Worm (Caenorhabditis elegans) whole organism, midembryonic: ENCODE results near the gene C09E8.1.
"Not testable (repeated sequence)": the region's sequence is repeated elsewhere in the genome, so short reads cannot be mapped to it uniquely, and the experiment has no call there.

Source experiments
- T22C8.4 ChIP-seq: fragments of 200-800 bp; sonication (Bioruptor generic); IDR thresholded peaks from 2 replicates; pipeline ENCODE4 v1.3.6; 2022; ENCODE audit warnings: missing genetic modification characterization, missing compliant biosample characterization
- cog-1 ChIP-seq: sonication (generic microtip); optimal IDR thresholded peaks from 2 replicates; lab custom pipeline; 2016; ENCODE audit warnings: missing genetic modification characterization, missing compliant biosample characterization
- flt-1 ChIP-seq: fragments of 200-800 bp; sonication (Bioruptor generic); IDR thresholded peaks from 2 replicates; pipeline ENCODE4 v1.3.6; 2022; ENCODE audit warnings: missing genetic modification characterization, missing compliant biosample characterization
- klf-2 ChIP-seq: fragments of 200-800 bp; sonication (Bioruptor generic); conservative IDR thresholded peaks from 2 replicates; pipeline ENCODE4 v1.3.6; 2022; ENCODE audit warnings: missing genetic modification reagents, missing genetic modification characterization, missing compliant biosample characterization
- med-1 ChIP-seq: sonication (generic microtip); optimal IDR thresholded peaks from 2 replicates; lab custom pipeline; 2017; ENCODE audit warnings: missing genetic modification characterization, mild to moderate bottlenecking, missing compliant biosample characterization, antibody characterized with exemption, missing genetic modification reagents; ENCODE audit not compliant: insufficient read depth

DNA sequence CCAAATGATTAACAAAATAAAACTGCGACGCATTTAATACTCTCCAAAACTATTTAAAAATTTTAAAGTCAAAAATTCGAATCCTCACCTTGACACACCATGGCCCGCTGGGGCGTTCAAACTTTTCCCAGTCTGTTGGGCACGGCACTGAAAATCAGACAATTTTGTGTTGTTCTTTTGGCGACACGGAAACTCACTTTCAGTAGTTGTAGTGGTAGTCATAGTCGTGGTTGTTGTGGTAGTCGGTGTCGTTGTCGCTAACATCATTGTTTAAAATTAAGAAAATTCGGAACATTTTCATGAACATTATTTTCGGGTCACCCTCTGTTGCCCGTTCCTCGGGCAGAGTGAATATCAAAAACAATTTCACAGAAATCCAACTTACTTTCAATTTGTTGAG is 56.1 kb downstream of the C09E8.1 start, which contains the start of gene clec-118:
- not testable (repeated sequence) for TF ChIP-seq T22C8.4; klf-2 (GFP tag; lab: Robert Waterston, UW); flt-1 (GFP tag; lab: Robert Waterston, UW); cog-1 (tag; lab: Kevin White, UChicago); med-1 (GFP tag; lab: Kevin White, UChicago)
